Worm (Caenorhabditis elegans): Measurements from ENCODE around the gene F44D12.16.
A peak's percentile ranks its signal among the peaks of the same experiment; 100 is the strongest.
"Not testable (repeated sequence)": the region's sequence is repeated elsewhere in the genome, so short reads cannot be mapped to it uniquely, and the experiment has no call there.

F44D12.16 gene

DNA sequence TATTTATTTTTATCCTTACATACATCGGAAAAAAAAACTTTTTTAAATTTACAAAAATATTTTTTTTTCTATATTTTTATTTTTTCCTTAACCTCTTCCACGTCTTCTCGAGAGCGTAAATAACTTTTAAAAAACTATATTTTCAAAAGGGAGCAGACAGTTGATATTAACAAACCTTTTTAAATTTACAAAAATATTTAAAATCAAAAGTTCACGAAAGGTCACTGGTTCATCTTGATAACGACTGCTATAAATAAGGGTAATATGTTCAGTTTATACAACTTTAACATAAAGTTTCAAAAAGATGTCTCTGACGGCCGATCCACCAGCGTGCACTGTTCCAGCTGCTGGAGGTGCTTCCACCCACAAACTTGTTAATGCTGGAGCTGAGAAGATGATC is at the start of gene F44D12.16, which contains the start of gene msd-2:
TSS of gene F44D12.16 (plus strand) at position 301 of the 400 bp plus-strand sequence.
TSS of gene msd-2 (plus strand) at position 305 of the 400 bp plus-strand sequence.
- TF ChIP-seq saeg-2 (GFP tag; IDR thresholded peaks at IDR 0.05); egl-27 (tag; optimal IDR thresholded peaks at IDR 0.05); ceh-44 (GFP tag; IDR thresholded peaks at IDR 0.05): not testable (repeated sequence)

DNA sequence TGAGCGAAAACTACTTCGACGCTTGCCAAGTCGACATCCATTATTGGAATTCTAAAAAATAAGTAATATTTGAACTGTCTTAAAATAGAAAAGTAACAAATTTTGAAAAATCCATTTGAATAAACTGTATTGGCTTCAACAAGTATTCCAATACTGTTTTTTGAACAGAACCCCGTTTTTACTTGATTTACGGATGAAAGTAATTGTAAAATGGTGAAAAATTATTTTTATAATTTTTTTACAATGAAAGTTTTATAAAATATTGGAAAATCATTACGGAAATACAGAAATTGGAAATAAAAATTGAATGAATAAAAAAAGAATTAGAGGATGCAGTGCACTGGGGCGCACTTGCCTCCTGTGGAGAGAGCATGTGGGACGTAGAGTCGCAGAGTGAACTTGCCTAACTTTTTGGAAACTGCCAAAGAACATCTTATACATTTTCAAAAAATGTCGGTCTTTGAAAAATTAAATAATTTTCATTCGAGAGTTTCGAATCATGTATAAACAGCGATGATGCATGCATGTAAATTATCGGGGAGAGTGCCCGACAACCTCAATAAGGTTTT is 46.6 kb upstream of the F44D12.16 start, which contains the start of gene rrp-1:
TSS of gene rrp-1 (minus strand) at position 51 of the 569 bp plus-strand sequence.
- TF ChIP-seq lin-38 (GFP tag; IDR thresholded peaks at IDR 0.05) = peak; percentile 79
- TF ChIP-seq lim-7 (GFP tag; IDR thresholded peaks at IDR 0.05) = no peak

DNA sequence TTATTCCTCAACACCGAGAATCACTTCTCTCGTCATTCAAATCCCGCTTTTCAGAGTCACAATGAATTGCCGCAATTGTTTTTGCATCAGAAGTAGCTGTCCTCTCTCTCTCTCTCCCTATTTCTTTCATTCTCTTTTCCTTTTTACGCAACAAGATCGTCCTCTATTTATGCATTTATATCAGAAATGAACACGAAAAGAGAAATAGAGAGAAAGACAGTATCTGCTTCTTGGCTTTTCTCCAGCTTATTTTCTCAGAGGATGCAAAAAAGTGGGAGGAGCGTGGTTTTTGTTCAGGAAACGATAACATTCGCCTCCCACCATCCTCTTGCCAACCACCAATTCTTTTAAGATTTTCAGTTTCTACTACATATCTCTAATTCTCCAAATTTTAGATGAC is 46.0 kb upstream of the F44D12.16 start, which contains the start of gene mam-2:
TSS of gene mam-2 (plus strand) at position 301 of the 400 bp plus-strand sequence.
- TF ChIP-seq tra-1 (GFP tag; IDR thresholded peaks at IDR 0.05) (no peak), T20F7.1 (GFP tag; optimal IDR thresholded peaks at IDR 0.05) (no peak), nhr-76 (tag; optimal IDR thresholded peaks at IDR 0.05) (no peak), lin-39 (tag; optimal IDR thresholded peaks at IDR 0.05) (no peak), pqm-1 (tag; optimal IDR thresholded peaks at IDR 0.05) (no peak), unc-62 (GFP tag; optimal IDR thresholded peaks at IDR 0.05 in 1 of 2) (no peak), unc-62 (tag; optimal IDR thresholded peaks at IDR 0.05) (no peak), mdt-29 (GFP tag; IDR thresholded peaks at IDR 0.05) (no peak), ZK546.5 (tag; optimal IDR thresholded peaks at IDR 0.05) (no peak)

DNA sequence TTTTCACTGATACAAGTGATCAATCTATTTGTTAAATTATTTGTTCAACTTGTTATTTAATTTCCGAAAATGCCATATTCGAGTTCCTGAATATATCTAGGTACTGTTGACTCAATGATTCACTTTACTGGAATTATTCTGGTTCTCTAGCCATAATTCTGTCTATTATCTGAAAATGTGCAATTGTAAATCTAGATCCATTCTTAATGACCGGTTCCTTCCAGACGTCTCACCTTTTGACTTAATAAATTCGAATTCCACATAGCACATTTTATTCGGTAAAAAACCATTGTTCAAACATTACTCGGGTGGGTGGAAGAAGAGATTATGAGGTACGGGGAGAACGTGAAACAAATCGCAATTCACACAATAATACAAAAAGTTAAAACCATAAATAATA is 39.5 kb upstream of the F44D12.16 start:
- TF ChIP-seq nhr-111 (GFP tag; optimal IDR thresholded peaks at IDR 0.05) = no peak
- TF ChIP-seq egl-43 (GFP tag; IDR thresholded peaks at IDR 0.05) = no peak
- TF ChIP-seq dmd-9 (GFP tag; IDR thresholded peaks at IDR 0.05) = no peak
- peak; percentile 36; the same call in 1 of the 2 replicates for TF ChIP-seq lin-38 (GFP tag; IDR thresholded peaks at IDR 0.05)
- no peak for TF ChIP-seq tra-1 (GFP tag; IDR thresholded peaks at IDR 0.05)
- TF ChIP-seq R02D3.7 (tag; optimal IDR thresholded peaks at IDR 0.05) = no peak
- peak; percentile 7 for TF ChIP-seq gei-8 (GFP tag; optimal IDR thresholded peaks at IDR 0.05)
- TF ChIP-seq unc-62 (GFP tag; optimal IDR thresholded peaks at IDR 0.05 in 1 of 2) = no peak
- no peak for TF ChIP-seq unc-62 (tag; optimal IDR thresholded peaks at IDR 0.05)
- peak; percentile 40 for TF ChIP-seq ama-1 (optimal IDR thresholded peaks at IDR 0.05)
- TF ChIP-seq pqm-1 (tag; optimal IDR thresholded peaks at IDR 0.05) = no peak
- TF ChIP-seq aha-1 (tag) = peak; percentile 55
- no peak for TF ChIP-seq cey-2 (tag; optimal IDR thresholded peaks at IDR 0.05; ENCODE audit: borderline replicate concordance, insufficient read depth)
- 0 out of 2 replicates have a peak, but pooled peaks have one; percentile 9 for TF ChIP-seq T26A8.4 (GFP tag; IDR thresholded peaks at IDR 0.05)
- TF ChIP-seq unc-39 (tag; optimal IDR thresholded peaks at IDR 0.05) = no peak
- 0 out of 2 replicates have a peak, but pooled peaks have one; percentile 19 for TF ChIP-seq zfp-3 (GFP tag; conservative IDR thresholded peaks at IDR 0.05)

DNA sequence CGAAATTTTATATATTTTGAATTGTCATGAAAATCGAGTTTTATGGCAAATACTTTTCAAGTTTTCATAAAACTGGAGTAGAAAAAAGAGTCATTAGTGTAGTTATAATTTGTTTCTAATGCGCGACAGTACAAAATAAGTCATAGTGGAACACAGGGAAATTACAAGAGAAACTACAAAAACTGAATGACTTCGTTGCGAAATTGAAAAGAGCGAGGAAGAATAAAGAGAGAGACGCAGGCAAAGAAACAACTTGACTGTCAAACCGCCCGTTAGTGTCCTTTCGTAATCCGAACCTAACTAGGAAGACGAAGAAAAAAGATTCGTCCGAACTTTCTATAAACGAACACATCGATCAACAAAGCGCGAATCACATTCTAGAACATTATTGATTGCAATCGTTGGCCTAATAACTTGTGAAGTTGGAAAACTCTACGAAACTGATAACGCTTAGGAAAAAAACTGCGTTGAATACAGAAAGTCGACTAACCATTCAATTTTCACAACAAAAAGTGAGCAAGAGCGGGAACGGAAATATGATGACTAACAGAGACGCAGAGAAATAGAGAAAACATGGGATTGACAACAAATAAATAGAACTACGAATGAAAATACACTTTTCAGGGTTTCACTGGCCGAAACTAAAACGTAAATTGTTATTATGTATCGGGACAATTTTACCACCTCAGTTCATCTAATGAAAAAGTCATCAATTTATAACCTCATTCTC is 35.3 kb upstream of the F44D12.16 start:
- no peak for TF ChIP-seq Y48G9A.11 (GFP tag; IDR thresholded peaks at IDR 0.05)
- TF ChIP-seq php-3 (GFP tag; IDR thresholded peaks at IDR 0.05) = no peak
- peak; percentile 26 for TF ChIP-seq hlh-11 (tag; optimal IDR thresholded peaks at IDR 0.05)
- no peak for TF ChIP-seq daf-16 (GFP tag; optimal IDR thresholded peaks at IDR 0.05)
- peak; percentile 55 for TF ChIP-seq daf-16 (tag; optimal IDR thresholded peaks at IDR 0.05)
- TF ChIP-seq lir-3 (tag; optimal IDR thresholded peaks at IDR 0.05) = no peak
- no peak for TF ChIP-seq tag-97 (GFP tag; IDR thresholded peaks at IDR 0.05)
- no peak for TF ChIP-seq mxl-2 (GFP tag; conservative IDR thresholded peaks at IDR 0.05)
- 0 out of 2 replicates have a peak, but pooled peaks have one; percentile 5 for TF ChIP-seq saeg-2 (GFP tag; IDR thresholded peaks at IDR 0.05)
- TF ChIP-seq nhr-41 (GFP tag; IDR thresholded peaks at IDR 0.05) = 0 out of 2 replicates have a peak, but pooled peaks have one; percentile 6
- TF ChIP-seq snpc-1.2 (GFP tag; IDR thresholded peaks at IDR 0.05) = 0 out of 2 replicates have a peak, but pooled peaks have one; percentile 28
- peak; percentile 22 for TF ChIP-seq lin-13 (GFP tag; optimal IDR thresholded peaks at IDR 0.05)
- TF ChIP-seq dve-1 (tag; optimal IDR thresholded peaks at IDR 0.05; ENCODE audit: insufficient read depth) = peak; percentile 13
- peak; percentile 88 for TF ChIP-seq aha-1 (tag)
- TF ChIP-seq T26A8.4 (GFP tag; IDR thresholded peaks at IDR 0.05) = no peak
- no peak for TF ChIP-seq zip-2 (tag; optimal IDR thresholded peaks at IDR 0.05)
- TF ChIP-seq lsy-2 (tag; optimal IDR thresholded peaks at IDR 0.05) = no peak
- no peak for TF ChIP-seq ZK337.2 (GFP tag; IDR thresholded peaks at IDR 0.05)
- TF ChIP-seq nhr-28 (tag; optimal IDR thresholded peaks at IDR 0.05) = peak; percentile 67
- TF ChIP-seq lin-38 (GFP tag; IDR thresholded peaks at IDR 0.05) = peak; percentile 36
- peak in 1 of 2 experiments; percentile 6 for TF ChIP-seq unc-62 (GFP tag; optimal IDR thresholded peaks at IDR 0.05 in 1 of 2)
- TF ChIP-seq unc-62 (tag; optimal IDR thresholded peaks at IDR 0.05) = no peak
